Worm (Caenorhabditis elegans) whole organism, L4 larva: ENCODE data around the gene F10C2.7.

ENCODE experiments used
- F26F4.8 ChIP-seq: fragments of 200-800 bp; sonication (Bioruptor generic); conservative IDR thresholded peaks from 2 replicates; pipeline ENCODE4 v1.3.6; 2022; ENCODE audit warnings: missing genetic modification characterization, missing compliant biosample characterization
- F37D6.2 ChIP-seq: sonication (generic microtip); optimal IDR thresholded peaks from 2 replicates; lab custom pipeline; 2016; ENCODE audit warnings: mild to moderate bottlenecking, missing genetic modification characterization, missing compliant biosample characterization
- F49E8.2 ChIP-seq: sonication (generic microtip); optimal IDR thresholded peaks from 2 replicates; lab custom pipeline; 2016; ENCODE audit warnings: missing compliant biosample characterization, mild to moderate bottlenecking, missing genetic modification characterization, borderline replicate concordance
- R02D3.7 ChIP-seq: fragments of 150-350 bp; sonication (generic microtip); optimal IDR thresholded peaks from 3 replicates; lab custom pipeline; 2014; ENCODE audit warnings: missing biosample characterization, missing genetic modification characterization
- T20F7.1 ChIP-seq: fragments of 200-800 bp; sonication (Bioruptor generic); optimal IDR thresholded peaks from 2 replicates; lab custom pipeline; 2018; ENCODE audit warnings: mild to moderate bottlenecking, missing genetic modification characterization, missing compliant biosample characterization
- T26A8.4 ChIP-seq: fragments of 200-800 bp; sonication (Bioruptor generic); IDR thresholded peaks from 2 replicates; pipeline ENCODE4 v1.3.6; 2022; ENCODE audit warnings: missing genetic modification characterization, missing compliant biosample characterization
- Y48G9A.11 ChIP-seq: fragments of 200-800 bp; sonication (Bioruptor generic); IDR thresholded peaks from 2 replicates; pipeline ENCODE4 v1.3.6; 2022; ENCODE audit warnings: missing genetic modification reagents, missing genetic modification characterization, missing compliant biosample characterization
- Y5F2A.4 ChIP-seq: fragments of 200-800 bp; sonication (Bioruptor generic); optimal IDR thresholded peaks from 2 replicates; lab custom pipeline; 2018; ENCODE audit warnings: mild to moderate bottlenecking, missing genetic modification characterization, missing compliant biosample characterization
- Y75B8A.6 ChIP-seq: fragments of 200-800 bp; sonication (Bioruptor generic); IDR thresholded peaks from 2 replicates; pipeline ENCODE4 v1.3.6; 2022; ENCODE audit warnings: missing genetic modification reagents, missing genetic modification characterization, missing compliant biosample characterization
- arid-1 ChIP-seq: fragments of 200-800 bp; sonication (Bioruptor generic); conservative IDR thresholded peaks from 2 replicates; pipeline ENCODE4 v1.3.6; 2022; ENCODE audit warnings: missing genetic modification reagents, missing genetic modification characterization, missing compliant biosample characterization
- ceh-20 ChIP-seq: fragments of 200-800 bp; sonication (Bioruptor generic); IDR thresholded peaks from 2 replicates; pipeline ENCODE4 v1.3.6; 2022; ENCODE audit warnings: missing genetic modification reagents, missing genetic modification characterization, missing compliant biosample characterization
- ceh-28 ChIP-seq: fragments of 150-350 bp; optimal IDR thresholded peaks from 2 replicates; lab custom pipeline; 2014; ENCODE audit warnings: missing biosample characterization, missing genetic modification reagents, missing genetic modification characterization
- ceh-82 ChIP-seq: sonication (generic microtip); optimal IDR thresholded peaks from 2 replicates; lab custom pipeline; 2017; ENCODE audit warnings: missing biosample characterization, missing genetic modification characterization
- ces-1 ChIP-seq: fragments of 150-350 bp; sonication (generic microtip); optimal IDR thresholded peaks from 4 replicates; lab custom pipeline; 2014; ENCODE audit warnings: missing biosample characterization, missing genetic modification reagents, missing genetic modification characterization
- cey-2 ChIP-seq: sonication (generic microtip); optimal IDR thresholded peaks from 3 replicates; lab custom pipeline; 2017; ENCODE audit warnings: missing genetic modification characterization, mild to moderate bottlenecking, missing compliant biosample characterization, antibody characterized with exemption, borderline replicate concordance; ENCODE audit not compliant: insufficient read depth
- daf-16 ChIP-seq, 3 experiments: sonication (generic microtip); optimal IDR thresholded peaks; 2 replicates each; lab custom pipeline; 2016 to 2017; ENCODE audit warnings: missing genetic modification characterization in 3 of 3, missing genetic modification reagents in 3 of 3, mild to moderate bottlenecking in 2 of 3, missing compliant biosample characterization in 2 of 3, missing biosample characterization in 1 of 3, moderate library complexity in 1 of 3
- daf-8 ChIP-seq: fragments of 200-800 bp; sonication (Bioruptor generic); IDR thresholded peaks from 2 replicates; pipeline ENCODE4 v1.3.6; 2022; ENCODE audit warnings: missing genetic modification characterization, missing compliant biosample characterization
- dmd-8 ChIP-seq: fragments of 200-800 bp; sonication (Bioruptor generic); IDR thresholded peaks from 2 replicates; pipeline ENCODE4 v1.3.6; 2022; ENCODE audit warnings: missing genetic modification characterization, missing compliant biosample characterization
- dmd-9 ChIP-seq: fragments of 200-800 bp; sonication (Bioruptor generic); IDR thresholded peaks from 2 replicates; pipeline ENCODE4 v1.3.6; 2022; ENCODE audit warnings: missing genetic modification reagents, missing genetic modification characterization, missing compliant biosample characterization
- duxl-1 ChIP-seq: sonication (generic microtip); optimal IDR thresholded peaks from 2 replicates; lab custom pipeline; 2016; ENCODE audit warnings: mild to moderate bottlenecking, missing genetic modification characterization, moderate library complexity, missing compliant biosample characterization; ENCODE audit not compliant: poor library complexity
- dve-1 ChIP-seq: sonication (generic microtip); optimal IDR thresholded peaks from 2 replicates; lab custom pipeline; 2017; ENCODE audit warnings: antibody characterized with exemption, mild to moderate bottlenecking, missing genetic modification characterization, missing compliant biosample characterization; ENCODE audit not compliant: insufficient read depth
- egl-43 ChIP-seq: fragments of 200-800 bp; sonication (Bioruptor generic); IDR thresholded peaks from 2 replicates; pipeline ENCODE4 v1.3.6; 2022; ENCODE audit warnings: missing genetic modification reagents, missing genetic modification characterization, missing compliant biosample characterization
- fkh-10 ChIP-seq: fragments of 150-350 bp; optimal IDR thresholded peaks from 2 replicates; lab custom pipeline; 2014; ENCODE audit warnings: missing biosample characterization, missing genetic modification reagents, missing genetic modification characterization
- fos-1 ChIP-seq: fragments of 150-350 bp; optimal IDR thresholded peaks from 2 replicates; lab custom pipeline; 2014; ENCODE audit warnings: missing biosample characterization, missing genetic modification characterization
- gei-8 ChIP-seq: fragments of 200-800 bp; sonication (Bioruptor generic); optimal IDR thresholded peaks from 2 replicates; lab custom pipeline; 2018; ENCODE audit warnings: mild to moderate bottlenecking, missing genetic modification characterization, missing compliant biosample characterization
- hif-1 ChIP-seq, 2 experiments: sonication (generic microtip); optimal IDR thresholded peaks; 2 replicates each; lab custom pipeline; 2016 to 2017; ENCODE audit warnings: missing compliant biosample characterization in 2 of 2, missing genetic modification characterization in 2 of 2, missing genetic modification reagents in 2 of 2, missing genotype in 2 of 2, mild to moderate bottlenecking in 1 of 2
- hmg-1.1 ChIP-seq: fragments of 200-800 bp; sonication (Bioruptor generic); IDR thresholded peaks from 2 replicates; pipeline ENCODE4 v1.3.6; 2022; ENCODE audit warnings: missing genetic modification reagents, missing genetic modification characterization, missing compliant biosample characterization
- lim-7 ChIP-seq: fragments of 200-800 bp; sonication (Bioruptor generic); IDR thresholded peaks from 2 replicates; pipeline ENCODE4 v1.3.6; 2022; ENCODE audit warnings: missing genetic modification characterization, missing compliant biosample characterization
- lin-15B ChIP-seq: fragments of 150-350 bp; sonication (generic microtip); optimal IDR thresholded peaks from 3 replicates; lab custom pipeline; 2014; ENCODE audit warnings: missing biosample characterization, missing genetic modification characterization
- lin-29 ChIP-seq: fragments of 200-800 bp; sonication (Bioruptor generic); IDR thresholded peaks from 2 replicates; pipeline ENCODE4 v1.3.6; 2022; ENCODE audit warnings: missing genetic modification reagents, missing genetic modification characterization, missing compliant biosample characterization
- lir-3 ChIP-seq: sonication (generic microtip); optimal IDR thresholded peaks from 2 replicates; lab custom pipeline; 2016; ENCODE audit warnings: mild to moderate bottlenecking, missing genetic modification characterization, missing compliant biosample characterization
- lsy-2 ChIP-seq, 2 experiments: fragments of 150-350 bp in 1 of 2; sonication (generic microtip) in 1 of 2; optimal IDR thresholded peaks; 2 replicates each; lab custom pipeline; 2014 to 2017; ENCODE audit warnings: missing biosample characterization in 2 of 2, missing genetic modification characterization in 2 of 2
- mep-1 ChIP-seq: fragments of 150-350 bp; sonication (generic microtip); optimal IDR thresholded peaks from 3 replicates; lab custom pipeline; 2014; ENCODE audit warnings: missing biosample characterization, missing genetic modification characterization
- mes-2 ChIP-seq: sonication (generic microtip); optimal IDR thresholded peaks from 2 replicates; lab custom pipeline; 2016; ENCODE audit warnings: missing genotype, mild to moderate bottlenecking, missing genetic modification characterization, missing compliant biosample characterization; ENCODE audit not compliant: poor library complexity, severe bottlenecking
- nhr-11 ChIP-seq: fragments of 150-350 bp; optimal IDR thresholded peaks from 2 replicates; lab custom pipeline; 2014; ENCODE audit warnings: missing biosample characterization, missing genetic modification characterization
- nhr-25 ChIP-seq: sonication (generic microtip); optimal IDR thresholded peaks from 2 replicates; lab custom pipeline; 2017; ENCODE audit warnings: missing genetic modification characterization, mild to moderate bottlenecking, missing compliant biosample characterization, antibody characterized with exemption, moderate library complexity, borderline replicate concordance; ENCODE audit not compliant: insufficient read depth
- nhr-28 ChIP-seq: fragments of 150-350 bp; optimal IDR thresholded peaks from 2 replicates; lab custom pipeline; 2014; ENCODE audit warnings: missing biosample characterization, missing genetic modification characterization
- nhr-6 ChIP-seq: fragments of 150-350 bp; optimal IDR thresholded peaks from 2 replicates; lab custom pipeline; 2014; ENCODE audit warnings: missing biosample characterization, missing genetic modification characterization
- pha-4 ChIP-seq, 2 experiments: fragments of 150-350 bp in 1 of 2; fragments of 200-800 bp in 1 of 2; sonication (Bioruptor generic) in 1 of 2; IDR thresholded peaks in 1 of 2; optimal IDR thresholded peaks in 1 of 2; 2 replicates each; pipeline versions ENCODE4 v1.3.6 to Lab custom; 2014 to 2022; ENCODE audit warnings: missing genetic modification characterization in 2 of 2, missing genetic modification reagents in 2 of 2, missing biosample characterization in 1 of 2, missing compliant biosample characterization in 1 of 2
- rbr-2 ChIP-seq: sonication (generic microtip); optimal IDR thresholded peaks from 2 replicates; lab custom pipeline; 2016; ENCODE audit warnings: missing genotype, missing genetic modification characterization, missing compliant biosample characterization
- set-16 ChIP-seq: fragments of 200-800 bp; sonication (Bioruptor generic); IDR thresholded peaks from 2 replicates; pipeline ENCODE4 v1.3.6; 2022; ENCODE audit warnings: missing genetic modification reagents, missing genetic modification characterization, missing compliant biosample characterization
- spr-1 ChIP-seq: sonication (generic microtip); optimal IDR thresholded peaks from 2 replicates; lab custom pipeline; 2016; ENCODE audit warnings: mild to moderate bottlenecking, missing genetic modification characterization, missing compliant biosample characterization
- tag-97 ChIP-seq: fragments of 200-800 bp; sonication (Bioruptor generic); IDR thresholded peaks from 2 replicates; pipeline ENCODE4 v1.3.6; 2022; ENCODE audit warnings: missing genetic modification characterization, missing compliant biosample characterization
- tra-1 ChIP-seq: fragments of 200-800 bp; sonication (Bioruptor generic); IDR thresholded peaks from 2 replicates; pipeline ENCODE4 v1.3.6; 2022; ENCODE audit warnings: missing genetic modification reagents, missing genetic modification characterization, missing compliant biosample characterization
- unc-130 ChIP-seq: sonication (generic microtip); optimal IDR thresholded peaks from 2 replicates; lab custom pipeline; 2016; ENCODE audit warnings: missing genetic modification reagents, missing genetic modification characterization, missing compliant biosample characterization
- unc-39 ChIP-seq: sonication (generic microtip); optimal IDR thresholded peaks from 2 replicates; lab custom pipeline; 2017; ENCODE audit warnings: missing biosample characterization, missing genetic modification characterization
- vab-7 ChIP-seq: fragments of 200-800 bp; sonication (Bioruptor generic); IDR thresholded peaks from 2 replicates; pipeline ENCODE4 v1.3.6; 2022; ENCODE audit warnings: missing genetic modification reagents, missing genetic modification characterization, missing compliant biosample characterization
- zip-11 ChIP-seq: fragments of 200-800 bp; sonication (Bioruptor generic); IDR thresholded peaks from 2 replicates; pipeline ENCODE4 v1.3.6; 2022; ENCODE audit warnings: missing genetic modification characterization, missing compliant biosample characterization

F10C2.7 gene

DNA sequence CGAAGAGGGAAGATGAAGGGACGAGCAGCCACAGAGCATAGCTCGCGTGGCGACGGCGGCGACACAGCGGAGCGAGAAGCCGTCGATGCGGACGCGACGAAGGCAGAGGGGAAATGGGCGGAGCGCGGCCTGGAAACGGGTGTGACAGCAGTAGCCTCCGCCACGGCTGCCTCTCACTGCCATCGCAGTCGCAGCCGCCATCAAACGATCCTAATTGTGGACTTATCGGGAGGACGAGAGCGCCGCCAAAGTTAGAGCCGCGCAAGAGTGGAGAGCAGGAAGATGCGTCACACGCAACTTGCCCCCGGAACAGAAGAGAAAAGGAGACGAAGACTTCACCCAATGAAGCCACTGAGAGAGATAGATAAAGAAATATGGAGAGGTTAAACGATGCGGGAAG lies 29.4 kb upstream of the F10C2.7 start:
- peak; percentile 72 for TF ChIP-seq F37D6.2
- TF ChIP-seq dve-1 (tag; lab: Kevin White, UChicago): no peak
- no peak for TF ChIP-seq lin-15B
- no peak for TF ChIP-seq T20F7.1 (GFP tag; lab: Kevin White, UChicago)
- no peak for TF ChIP-seq vab-7
- TF ChIP-seq hmg-1.1 (GFP tag; lab: Robert Waterston, UW): peak; percentile 64; the same call in 1 of the 2 replicates
- no peak for TF ChIP-seq lin-29 (GFP tag; lab: Robert Waterston, UW)
- peak; percentile 59; the same call in 1 of the 2 replicates for TF ChIP-seq dmd-8
- TF ChIP-seq fkh-10: peak; percentile 47
- TF ChIP-seq egl-43 (GFP tag; lab: Robert Waterston, UW): no peak; the same call in 1 of the 2 replicates
- no peak for TF ChIP-seq tag-97 (GFP tag; lab: Robert Waterston, UW)
- peak; percentile 28; the same call in 1 of the 2 replicates for TF ChIP-seq ceh-20 (GFP tag; lab: Robert Waterston, UW)
- no peak for TF ChIP-seq F49E8.2
- peak; percentile 5 for TF ChIP-seq mep-1 (tag; lab: Kevin White, UChicago)
- TF ChIP-seq nhr-6 (tag; lab: Kevin White, UChicago): no peak
- TF ChIP-seq gei-8 (GFP tag; lab: Kevin White, UChicago): no peak
- no peak for TF ChIP-seq unc-39
- TF ChIP-seq ceh-82: no peak
- TF ChIP-seq unc-130 (GFP tag; lab: Kevin White, UChicago): no peak
- no peak for TF ChIP-seq ces-1 (GFP tag; lab: Kevin White, UChicago)
- no peak for TF ChIP-seq cey-2 (tag; lab: Kevin White, UChicago)
- TF ChIP-seq daf-16 (GFP tag; optimal IDR thresholded peaks at IDR 0.05; lab: Kevin White, UChicago): no peak
- TF ChIP-seq daf-16 (tag; optimal IDR thresholded peaks at IDR 0.05; lab: Kevin White, UChicago): no peak
- TF ChIP-seq R02D3.7 (tag; lab: Kevin White, UChicago): no peak
- TF ChIP-seq hif-1 (tag; optimal IDR thresholded peaks at IDR 0.05; lab: Kevin White, UChicago): no peak
- no peak for TF ChIP-seq fos-1
- TF ChIP-seq T26A8.4 (GFP tag; lab: Robert Waterston, UW): peak; percentile 29; the same call in 1 of the 2 replicates
- TF ChIP-seq duxl-1 (tag; lab: Kevin White, UChicago): no peak
- TF ChIP-seq rbr-2 (tag; lab: Kevin White, UChicago): peak; percentile 47
- peak; percentile 98 for TF ChIP-seq set-16 (GFP tag; lab: Robert Waterston, UW)
- no peak for TF ChIP-seq ceh-28 (tag; lab: Kevin White, UChicago)
- TF ChIP-seq lim-7 (GFP tag; lab: Robert Waterston, UW): no peak
- no peak for TF ChIP-seq pha-4 (GFP tag; IDR thresholded peaks at IDR 0.05; lab: Robert Waterston, UW)
- TF ChIP-seq pha-4 (tag; optimal IDR thresholded peaks at IDR 0.05; lab: Kevin White, UChicago): no peak
- TF ChIP-seq Y48G9A.11 (GFP tag; lab: Robert Waterston, UW): 0 out of 2 replicates have a peak, but pooled peaks have one; percentile 5
- peak in 1 of 2 experiments; percentile 9 for TF ChIP-seq lsy-2 (tag; optimal IDR thresholded peaks at IDR 0.05; lab: Kevin White, UChicago)
- no peak for TF ChIP-seq nhr-25 (tag; lab: Kevin White, UChicago)
- TF ChIP-seq lir-3 (tag; lab: Kevin White, UChicago): peak; percentile 18
- no peak; the same call in 1 of the 2 replicates for TF ChIP-seq arid-1 (GFP tag; lab: Robert Waterston, UW)
- TF ChIP-seq nhr-28 (tag; lab: Kevin White, UChicago): no peak
- 0 out of 2 replicates have a peak, but pooled peaks have one; percentile 51 for TF ChIP-seq dmd-9 (GFP tag; lab: Robert Waterston, UW)
- TF ChIP-seq daf-8 (GFP tag; lab: Robert Waterston, UW): no peak
- TF ChIP-seq mes-2 (tag; lab: Kevin White, UChicago): no peak
- no peak for TF ChIP-seq zip-11 (GFP tag; lab: Robert Waterston, UW)
- 0 out of 2 replicates have a peak, but pooled peaks have one; percentile 36 for TF ChIP-seq F26F4.8 (GFP tag; lab: Robert Waterston, UW)
- TF ChIP-seq tra-1 (GFP tag; lab: Robert Waterston, UW): no peak
- TF ChIP-seq spr-1 (tag; lab: Kevin White, UChicago): no peak
- TF ChIP-seq Y5F2A.4 (GFP tag; lab: Kevin White, UChicago): no peak
- TF ChIP-seq nhr-11 (tag; lab: Kevin White, UChicago): peak; percentile 2
- TF ChIP-seq Y75B8A.6 (GFP tag; lab: Robert Waterston, UW): no peak
